Worm (Caenorhabditis elegans) whole organism, L4 larva: ENCODE measurements around the gene M6.4.

Experiments
- F44E2.7 ChIP-seq: fragments of 200-800 bp; sonication (Bioruptor generic); IDR thresholded peaks from 2 replicates; pipeline ENCODE4 v2.1.2; 2022; ENCODE audit warnings: missing genetic modification characterization, missing compliant biosample characterization
- R02D3.7 ChIP-seq: fragments of 150-350 bp; sonication (generic microtip); optimal IDR thresholded peaks from 3 replicates; lab custom pipeline; 2014; ENCODE audit warnings: missing biosample characterization, missing genetic modification characterization
- T26A8.4 ChIP-seq: fragments of 200-800 bp; sonication (Bioruptor generic); IDR thresholded peaks from 2 replicates; pipeline ENCODE4 v1.3.6; 2022; ENCODE audit warnings: missing genetic modification characterization, missing compliant biosample characterization
- Y105C5A.15 ChIP-seq: fragments of 200-800 bp; sonication (Bioruptor generic); IDR thresholded peaks from 2 replicates; pipeline ENCODE4 v1.3.6; 2022; ENCODE audit warnings: missing genetic modification characterization, missing compliant biosample characterization
- aha-1 ChIP-seq: fragments of 150-350 bp; peaks from one replicate; lab custom pipeline; 2014; ENCODE audit warnings: missing biosample characterization, missing genetic modification characterization
- aly-2 ChIP-seq: sonication (generic microtip); optimal IDR thresholded peaks from 2 replicates; lab custom pipeline; 2018; ENCODE audit warnings: missing biosample characterization, missing genetic modification characterization
- attf-4 ChIP-seq: sonication (generic microtip); optimal IDR thresholded peaks from 3 replicates; lab custom pipeline; 2017; ENCODE audit warnings: missing biosample characterization, missing genetic modification characterization
- ceh-28 ChIP-seq: fragments of 150-350 bp; optimal IDR thresholded peaks from 2 replicates; lab custom pipeline; 2014; ENCODE audit warnings: missing biosample characterization, missing genetic modification reagents, missing genetic modification characterization
- ces-1 ChIP-seq: fragments of 150-350 bp; sonication (generic microtip); optimal IDR thresholded peaks from 4 replicates; lab custom pipeline; 2014; ENCODE audit warnings: missing biosample characterization, missing genetic modification reagents, missing genetic modification characterization
- cey-2 ChIP-seq: sonication (generic microtip); optimal IDR thresholded peaks from 3 replicates; lab custom pipeline; 2017; ENCODE audit warnings: missing genetic modification characterization, mild to moderate bottlenecking, missing compliant biosample characterization, antibody characterized with exemption, borderline replicate concordance; ENCODE audit not compliant: insufficient read depth
- daf-12 ChIP-seq: fragments of 150-350 bp; optimal IDR thresholded peaks from 2 replicates; lab custom pipeline; 2014; ENCODE audit warnings: missing biosample characterization, missing genetic modification reagents, missing genetic modification characterization
- dmd-6 ChIP-seq: fragments of 200-800 bp; sonication (Bioruptor generic); IDR thresholded peaks from 2 replicates; pipeline ENCODE4 v1.3.6; 2022; ENCODE audit warnings: missing genetic modification reagents, missing genetic modification characterization, missing compliant biosample characterization
- dpl-1 ChIP-seq: fragments of 150-350 bp; optimal IDR thresholded peaks from 2 replicates; lab custom pipeline; 2014; ENCODE audit warnings: missing biosample characterization, missing genetic modification reagents, missing genetic modification characterization
- duxl-1 ChIP-seq: sonication (generic microtip); optimal IDR thresholded peaks from 2 replicates; lab custom pipeline; 2016; ENCODE audit warnings: mild to moderate bottlenecking, missing genetic modification characterization, moderate library complexity, missing compliant biosample characterization; ENCODE audit not compliant: poor library complexity
- fos-1 ChIP-seq: fragments of 150-350 bp; optimal IDR thresholded peaks from 2 replicates; lab custom pipeline; 2014; ENCODE audit warnings: missing biosample characterization, missing genetic modification characterization
- hlh-11 ChIP-seq: fragments of 200-800 bp; sonication (Bioruptor generic); optimal IDR thresholded peaks from 2 replicates; lab custom pipeline; 2018; ENCODE audit warnings: mild to moderate bottlenecking, missing genetic modification characterization, missing compliant biosample characterization
- hmg-1.1 ChIP-seq: fragments of 200-800 bp; sonication (Bioruptor generic); IDR thresholded peaks from 2 replicates; pipeline ENCODE4 v1.3.6; 2022; ENCODE audit warnings: missing genetic modification reagents, missing genetic modification characterization, missing compliant biosample characterization
- jun-1 ChIP-seq: fragments of 150-350 bp; optimal IDR thresholded peaks from 2 replicates; lab custom pipeline; 2014; ENCODE audit warnings: missing biosample characterization, missing genetic modification reagents, missing genetic modification characterization
- lin-38 ChIP-seq: fragments of 200-800 bp; sonication (Bioruptor generic); IDR thresholded peaks from 2 replicates; pipeline ENCODE4 v1.3.6; 2022; ENCODE audit warnings: missing genetic modification reagents, missing genetic modification characterization, missing compliant biosample characterization
- lin-39 ChIP-seq: fragments of 150-350 bp; optimal IDR thresholded peaks from 2 replicates; lab custom pipeline; 2014; ENCODE audit warnings: missing biosample characterization, missing genetic modification reagents, missing genetic modification characterization
- lir-3 ChIP-seq: sonication (generic microtip); optimal IDR thresholded peaks from 2 replicates; lab custom pipeline; 2016; ENCODE audit warnings: mild to moderate bottlenecking, missing genetic modification characterization, missing compliant biosample characterization
- lsy-2 ChIP-seq, 2 experiments: fragments of 150-350 bp in 1 of 2; sonication (generic microtip) in 1 of 2; optimal IDR thresholded peaks; 2 replicates each; lab custom pipeline; 2014 to 2017; ENCODE audit warnings: missing biosample characterization in 2 of 2, missing genetic modification characterization in 2 of 2
- madf-5 ChIP-seq, 2 experiments: fragments of 200-800 bp; sonication (Bioruptor generic); IDR thresholded peaks; 2 replicates each; pipeline ENCODE4 v1.3.6; 2022; ENCODE audit warnings: missing compliant biosample characterization in 2 of 2, missing genetic modification characterization in 2 of 2
- mdl-1 ChIP-seq, 2 experiments: fragments of 150-350 bp in 1 of 2; sonication (generic microtip) in 1 of 2; optimal IDR thresholded peaks; 2 replicates each; lab custom pipeline; 2014 to 2017; ENCODE audit warnings: missing biosample characterization in 2 of 2, missing genetic modification characterization in 2 of 2
- mdt-29 ChIP-seq: fragments of 200-800 bp; sonication (Bioruptor generic); IDR thresholded peaks from 2 replicates; pipeline ENCODE4 v1.3.6; 2022; ENCODE audit warnings: missing genetic modification reagents, missing genetic modification characterization, missing compliant biosample characterization
- mxl-2 ChIP-seq: fragments of 200-800 bp; sonication (Bioruptor generic); conservative IDR thresholded peaks from 2 replicates; pipeline ENCODE4 v1.3.6; 2022; ENCODE audit warnings: missing genetic modification reagents, missing genetic modification characterization, missing compliant biosample characterization
- nhr-10 ChIP-seq: fragments of 150-350 bp; optimal IDR thresholded peaks from 2 replicates; lab custom pipeline; 2014; ENCODE audit warnings: missing biosample characterization, missing genetic modification characterization
- nhr-111 ChIP-seq: fragments of 200-800 bp; sonication (Bioruptor generic); optimal IDR thresholded peaks from 2 replicates; lab custom pipeline; 2018; ENCODE audit warnings: mild to moderate bottlenecking, missing genetic modification characterization, missing compliant biosample characterization
- nhr-237 ChIP-seq: sonication (generic microtip); optimal IDR thresholded peaks from 2 replicates; lab custom pipeline; 2017; ENCODE audit warnings: missing biosample characterization, missing genetic modification characterization
- nhr-25 ChIP-seq: sonication (generic microtip); optimal IDR thresholded peaks from 2 replicates; lab custom pipeline; 2017; ENCODE audit warnings: missing genetic modification characterization, mild to moderate bottlenecking, missing compliant biosample characterization, antibody characterized with exemption, moderate library complexity, borderline replicate concordance; ENCODE audit not compliant: insufficient read depth
- nhr-28 ChIP-seq: fragments of 150-350 bp; optimal IDR thresholded peaks from 2 replicates; lab custom pipeline; 2014; ENCODE audit warnings: missing biosample characterization, missing genetic modification characterization
- nhr-48 ChIP-seq: sonication (generic microtip); optimal IDR thresholded peaks from 2 replicates; lab custom pipeline; 2016; ENCODE audit warnings: mild to moderate bottlenecking, missing genetic modification characterization, missing compliant biosample characterization
- pha-4 ChIP-seq, 2 experiments: fragments of 150-350 bp in 1 of 2; fragments of 200-800 bp in 1 of 2; sonication (Bioruptor generic) in 1 of 2; IDR thresholded peaks in 1 of 2; optimal IDR thresholded peaks in 1 of 2; 2 replicates each; pipeline versions ENCODE4 v1.3.6 to Lab custom; 2014 to 2022; ENCODE audit warnings: missing genetic modification characterization in 2 of 2, missing genetic modification reagents in 2 of 2, missing biosample characterization in 1 of 2, missing compliant biosample characterization in 1 of 2
- pqm-1 ChIP-seq: sonication (generic microtip); optimal IDR thresholded peaks from 2 replicates; lab custom pipeline; 2017; ENCODE audit warnings: missing biosample characterization, missing genetic modification characterization
- rbr-2 ChIP-seq: sonication (generic microtip); optimal IDR thresholded peaks from 2 replicates; lab custom pipeline; 2016; ENCODE audit warnings: missing genotype, missing genetic modification characterization, missing compliant biosample characterization
- sdz-12 ChIP-seq: fragments of 200-800 bp; sonication (Bioruptor generic); optimal IDR thresholded peaks from 2 replicates; lab custom pipeline; 2018; ENCODE audit warnings: mild to moderate bottlenecking, missing genetic modification characterization, missing compliant biosample characterization
- snpc-1.2 ChIP-seq: fragments of 200-800 bp; sonication (Bioruptor generic); IDR thresholded peaks from 2 replicates; pipeline ENCODE4 v1.3.6; 2022; ENCODE audit warnings: missing genetic modification reagents, missing genetic modification characterization, missing compliant biosample characterization
- snpc-4 ChIP-seq: fragments of 150-350 bp; optimal IDR thresholded peaks from 2 replicates; lab custom pipeline; 2014; ENCODE audit warnings: missing biosample characterization, missing genetic modification characterization
- tra-1 ChIP-seq: fragments of 200-800 bp; sonication (Bioruptor generic); IDR thresholded peaks from 2 replicates; pipeline ENCODE4 v1.3.6; 2022; ENCODE audit warnings: missing genetic modification reagents, missing genetic modification characterization, missing compliant biosample characterization
- unc-130 ChIP-seq: sonication (generic microtip); optimal IDR thresholded peaks from 2 replicates; lab custom pipeline; 2016; ENCODE audit warnings: missing genetic modification reagents, missing genetic modification characterization, missing compliant biosample characterization
- vab-7 ChIP-seq: fragments of 200-800 bp; sonication (Bioruptor generic); IDR thresholded peaks from 2 replicates; pipeline ENCODE4 v1.3.6; 2022; ENCODE audit warnings: missing genetic modification reagents, missing genetic modification characterization, missing compliant biosample characterization
- zfp-2 ChIP-seq: sonication (generic microtip); optimal IDR thresholded peaks from 2 replicates; lab custom pipeline; 2016; ENCODE audit warnings: mild to moderate bottlenecking, missing genetic modification characterization, missing compliant biosample characterization
- zip-11 ChIP-seq: fragments of 200-800 bp; sonication (Bioruptor generic); IDR thresholded peaks from 2 replicates; pipeline ENCODE4 v1.3.6; 2022; ENCODE audit warnings: missing genetic modification characterization, missing compliant biosample characterization

Gene M6.4

DNA sequence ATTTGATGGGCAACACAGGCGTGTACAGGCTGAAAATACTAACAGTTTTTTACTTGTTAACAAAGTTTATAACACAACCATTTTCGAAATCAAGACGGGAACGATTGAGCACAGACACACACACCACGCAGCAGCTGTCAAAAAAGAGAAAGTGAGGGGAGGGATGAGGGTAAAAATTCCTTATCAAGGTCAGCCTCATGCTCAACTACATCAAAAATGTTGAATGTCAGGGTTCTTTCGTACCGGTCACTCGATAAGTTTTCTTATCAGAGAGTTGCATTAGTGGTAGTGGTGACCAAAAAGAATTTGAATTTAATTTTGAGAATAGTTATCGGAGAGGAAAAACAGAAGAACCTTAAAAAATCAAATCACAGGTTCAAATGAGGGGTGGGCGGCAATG is 41.6 kb downstream of the M6.4 start, which contains the start of gene T19D7.6 (continued):
- TF ChIP-seq nhr-237 (no peak), mxl-2 (GFP tag; lab: Robert Waterston, UW) (no peak), lin-38 (GFP tag; lab: Robert Waterston, UW) (no peak), F44E2.7 (GFP tag; lab: Robert Waterston, UW) (no peak), dpl-1 (GFP tag; lab: Kevin White, UChicago) (no peak), lin-39 (tag; lab: Kevin White, UChicago) (no peak), dmd-6 (GFP tag; lab: Robert Waterston, UW) (peak; percentile 73), ceh-28 (tag; lab: Kevin White, UChicago) (no peak), lir-3 (tag; lab: Kevin White, UChicago) (no peak), sdz-12 (GFP tag; lab: Kevin White, UChicago) (no peak), nhr-111 (GFP tag; lab: Kevin White, UChicago) (no peak), madf-5 (GFP tag; IDR thresholded peaks at IDR 0.05; lab: Robert Waterston, UW) (no peak)

DNA sequence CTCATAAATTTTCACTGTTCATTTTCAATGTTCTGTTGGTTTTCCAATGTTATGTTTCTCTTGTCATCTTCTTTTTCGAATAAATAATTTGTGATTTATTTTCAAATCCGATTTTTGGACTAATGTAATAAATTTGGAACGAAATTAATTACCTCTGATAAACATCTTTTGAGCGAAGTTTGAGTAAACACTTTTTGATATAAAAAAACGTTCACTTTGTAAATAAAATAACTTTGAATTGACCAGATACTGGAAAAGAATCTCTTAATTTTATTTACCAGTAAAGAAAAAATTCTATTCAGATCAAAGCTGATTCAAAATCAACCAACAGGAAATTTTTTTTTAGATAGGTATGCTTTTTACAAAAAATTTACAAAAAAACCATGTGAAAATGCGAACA is 42.8 kb downstream of the M6.4 start, which contains the start of gene lgc-32:
Gene lgc-32, plus strand, starts transcription at position 301 of the 400 bp plus-strand sequence.
- no peak for TF ChIP-seq nhr-25 (tag; lab: Kevin White, UChicago)
- no peak for TF ChIP-seq unc-130 (GFP tag; lab: Kevin White, UChicago)
- TF ChIP-seq snpc-1.2 (GFP tag; lab: Robert Waterston, UW): no peak
- TF ChIP-seq aha-1: no peak
- no peak for TF ChIP-seq pha-4 (GFP tag; IDR thresholded peaks at IDR 0.05; lab: Robert Waterston, UW)
- no peak for TF ChIP-seq pha-4 (tag; optimal IDR thresholded peaks at IDR 0.05; lab: Kevin White, UChicago)
- no peak for TF ChIP-seq hlh-11 (tag; lab: Kevin White, UChicago)
- TF ChIP-seq lsy-2 (tag; optimal IDR thresholded peaks at IDR 0.05; lab: Kevin White, UChicago): no peak
- no peak for TF ChIP-seq rbr-2
- no peak for TF ChIP-seq zfp-2 (tag; lab: Kevin White, UChicago)
- TF ChIP-seq T26A8.4 (GFP tag; lab: Robert Waterston, UW): no peak
- no peak for TF ChIP-seq hmg-1.1 (GFP tag; lab: Robert Waterston, UW)
- no peak for TF ChIP-seq dpl-1 (GFP tag; lab: Kevin White, UChicago)
- TF ChIP-seq Y105C5A.15 (GFP tag; lab: Robert Waterston, UW): no peak
- no peak for TF ChIP-seq vab-7 (GFP tag; lab: Robert Waterston, UW)
- no peak for TF ChIP-seq jun-1 (tag; lab: Kevin White, UChicago)
- no peak for TF ChIP-seq cey-2
- no peak for TF ChIP-seq tra-1 (GFP tag; lab: Robert Waterston, UW)
- TF ChIP-seq attf-4: no peak
- TF ChIP-seq duxl-1 (tag; lab: Kevin White, UChicago): no peak
- TF ChIP-seq R02D3.7 (tag; lab: Kevin White, UChicago): no peak
- TF ChIP-seq, all 104 proteins: peak for 0

DNA sequence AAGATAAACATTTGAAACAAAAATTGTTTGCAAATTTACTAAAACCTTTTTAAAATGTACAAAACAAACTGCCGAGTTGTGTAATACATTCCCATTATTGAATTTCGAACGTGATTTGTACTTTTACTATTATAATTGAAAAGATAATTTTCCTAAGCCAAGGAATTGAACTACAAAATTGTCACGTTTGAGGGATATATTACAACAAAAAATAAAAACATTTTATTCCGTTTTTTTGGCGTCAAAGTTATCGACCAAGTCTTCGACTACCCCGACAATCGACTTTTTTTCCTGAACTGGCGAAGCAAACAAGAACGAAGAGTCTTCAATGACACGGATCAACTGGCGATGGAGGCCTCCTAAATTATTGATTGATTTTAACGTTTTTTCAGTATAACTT is 51.9 kb downstream of the M6.4 start, which contains the start of gene T19D7.7:
Gene T19D7.7, minus strand, starts transcription at position 101 of the 400 bp plus-strand sequence.
- no peak for TF ChIP-seq sdz-12 (GFP tag; lab: Kevin White, UChicago)
- TF ChIP-seq nhr-48 (tag; lab: Kevin White, UChicago): no peak
- TF ChIP-seq nhr-10 (tag; lab: Kevin White, UChicago): no peak
- no peak for TF ChIP-seq dmd-6 (GFP tag; lab: Robert Waterston, UW)
- no peak for TF ChIP-seq daf-12
- TF ChIP-seq mdl-1 (tag; optimal IDR thresholded peaks at IDR 0.05; lab: Kevin White, UChicago): no peak
- no peak for TF ChIP-seq fos-1
- TF ChIP-seq nhr-237: no peak
- TF ChIP-seq mdt-29 (GFP tag; lab: Robert Waterston, UW): no peak
- TF ChIP-seq aly-2 (tag; lab: Kevin White, UChicago): no peak
- TF ChIP-seq pha-4 (GFP tag; IDR thresholded peaks at IDR 0.05; lab: Robert Waterston, UW): no peak
- no peak for TF ChIP-seq pha-4 (tag; optimal IDR thresholded peaks at IDR 0.05; lab: Kevin White, UChicago)
- no peak for TF ChIP-seq pqm-1 (tag; lab: Kevin White, UChicago)
- TF ChIP-seq aha-1: no peak
- no peak for TF ChIP-seq lin-38 (GFP tag; lab: Robert Waterston, UW)
- TF ChIP-seq nhr-28 (tag; lab: Kevin White, UChicago): no peak
- TF ChIP-seq zip-11 (GFP tag; lab: Robert Waterston, UW): no peak
- TF ChIP-seq ces-1 (GFP tag; lab: Kevin White, UChicago): no peak
- TF ChIP-seq snpc-4 (tag; lab: Kevin White, UChicago): no peak
- TF ChIP-seq, all 104 proteins: peak for 0
